Worm (Caenorhabditis elegans) whole organism, young adult: ENCODE data around the gene ran-1.
"Not testable (repeated sequence)": the region's sequence is repeated elsewhere in the genome, so short reads cannot be mapped to it uniquely, and the experiment has no call there.

Experiments
- B0336.3 ChIP-seq: fragments of 200-800 bp; sonication (Bioruptor generic); IDR thresholded peaks from 2 replicates; pipeline ENCODE4 v1.3.6; 2022; ENCODE audit warnings: missing genetic modification characterization, missing compliant biosample characterization
- C06A6.2 ChIP-seq: fragments of 200-800 bp; sonication (Bioruptor generic); conservative IDR thresholded peaks from 2 replicates; pipeline ENCODE4 v1.3.6; 2022; ENCODE audit warnings: missing genetic modification characterization, missing compliant biosample characterization
- D2030.7 ChIP-seq: fragments of 200-800 bp; sonication (Bioruptor generic); IDR thresholded peaks from 2 replicates; pipeline ENCODE4 v1.3.6; 2022; ENCODE audit warnings: missing genetic modification reagents, missing genetic modification characterization, missing compliant biosample characterization
- F37B4.10 ChIP-seq: fragments of 200-800 bp; sonication (Bioruptor generic); IDR thresholded peaks from 2 replicates; pipeline ENCODE4 v1.3.6; 2022; ENCODE audit warnings: missing genetic modification characterization, missing compliant biosample characterization
- F49E8.2 ChIP-seq: sonication (generic microtip); optimal IDR thresholded peaks from 3 replicates; lab custom pipeline; 2017; ENCODE audit warnings: missing genetic modification characterization, mild to moderate bottlenecking, missing compliant biosample characterization, antibody characterized with exemption, moderate library complexity; ENCODE audit not compliant: insufficient read depth
- F57A8.1 ChIP-seq: fragments of 200-800 bp; sonication (Bioruptor generic); optimal IDR thresholded peaks from 2 replicates; lab custom pipeline; 2018; ENCODE audit warnings: mild to moderate bottlenecking, missing genetic modification characterization, moderate library complexity, missing compliant biosample characterization
- Y53G8AR.9 ChIP-seq: fragments of 200-800 bp; sonication (Bioruptor generic); conservative IDR thresholded peaks from 2 replicates; pipeline ENCODE4 v1.3.6; 2022; ENCODE audit warnings: missing genetic modification reagents, missing genetic modification characterization, missing compliant biosample characterization
- ZK185.1 ChIP-seq: sonication (generic microtip); optimal IDR thresholded peaks from 2 replicates; lab custom pipeline; 2016; ENCODE audit warnings: mild to moderate bottlenecking, missing genetic modification characterization, missing compliant biosample characterization; ENCODE audit not compliant: poor library complexity, severe bottlenecking
- akir-1 ChIP-seq: fragments of 200-800 bp; sonication (Bioruptor generic); optimal IDR thresholded peaks from 2 replicates; lab custom pipeline; 2018; ENCODE audit warnings: mild to moderate bottlenecking, missing genetic modification characterization, moderate library complexity, missing compliant biosample characterization
- aptf-2 ChIP-seq: fragments of 200-800 bp; sonication (Bioruptor generic); conservative IDR thresholded peaks from 2 replicates; pipeline ENCODE4 v1.3.6; 2022; ENCODE audit warnings: missing genetic modification reagents, missing genetic modification characterization, missing compliant biosample characterization
- athp-1 ChIP-seq: sonication (generic microtip); optimal IDR thresholded peaks from 2 replicates; lab custom pipeline; 2017; ENCODE audit warnings: mild to moderate bottlenecking, missing genetic modification characterization, missing compliant biosample characterization
- attf-5 ChIP-seq: fragments of 200-800 bp; sonication (Bioruptor generic); optimal IDR thresholded peaks from 2 replicates; lab custom pipeline; 2018; ENCODE audit warnings: mild to moderate bottlenecking, missing genetic modification characterization, missing compliant biosample characterization
- attf-6 ChIP-seq: fragments of 200-800 bp; sonication (Bioruptor generic); IDR thresholded peaks from 2 replicates; pipeline ENCODE4 v1.3.6; 2022; ENCODE audit warnings: missing genetic modification reagents, missing genetic modification characterization, missing compliant biosample characterization
- cebp-1 ChIP-seq, 2 experiments: fragments of 200-800 bp in 1 of 2; sonication (Bioruptor generic) in 1 of 2; sonication (generic microtip) in 1 of 2; IDR thresholded peaks in 1 of 2; optimal IDR thresholded peaks in 1 of 2; 2 replicates each; pipeline versions ENCODE4 v1.3.6 to Lab custom; 2017 to 2022; ENCODE audit warnings: missing compliant biosample characterization in 2 of 2, missing genetic modification characterization in 2 of 2, mild to moderate bottlenecking in 1 of 2, missing genetic modification reagents in 1 of 2, moderate library complexity in 1 of 2
- cebp-2 ChIP-seq: fragments of 200-800 bp; sonication (Bioruptor generic); IDR thresholded peaks from 2 replicates; pipeline ENCODE4 v1.3.6; 2022; ENCODE audit warnings: missing genetic modification characterization, missing compliant biosample characterization
- ceh-100 ChIP-seq: fragments of 200-800 bp; sonication (Bioruptor generic); IDR thresholded peaks from 2 replicates; pipeline ENCODE4 v1.3.6; 2022; ENCODE audit warnings: missing genetic modification reagents, missing genetic modification characterization, missing compliant biosample characterization
- dox-1 ChIP-seq: fragments of 200-800 bp; sonication (Bioruptor generic); IDR thresholded peaks from 2 replicates; pipeline ENCODE4 v1.3.6; 2022; ENCODE audit warnings: missing genetic modification reagents, missing genetic modification characterization, missing compliant biosample characterization
- dpff-1 ChIP-seq: sonication (generic microtip); optimal IDR thresholded peaks from 2 replicates; lab custom pipeline; 2017; ENCODE audit warnings: mild to moderate bottlenecking, missing genetic modification characterization, missing compliant biosample characterization
- egrh-3 ChIP-seq: fragments of 200-800 bp; sonication (Bioruptor generic); IDR thresholded peaks from 2 replicates; pipeline ENCODE4 v1.3.6; 2022; ENCODE audit warnings: missing genetic modification reagents, missing genetic modification characterization, missing compliant biosample characterization
- fkh-3 ChIP-seq: sonication (generic microtip); optimal IDR thresholded peaks from 2 replicates; lab custom pipeline; 2016; ENCODE audit warnings: mild to moderate bottlenecking, missing genetic modification characterization, missing compliant biosample characterization
- him-1 ChIP-seq: sonication (generic microtip); optimal IDR thresholded peaks from 2 replicates; lab custom pipeline; 2016; ENCODE audit warnings: missing genotype, missing genetic modification reagents, missing genetic modification characterization, missing compliant biosample characterization
- hlh-12 ChIP-seq: sonication (generic microtip); optimal IDR thresholded peaks from 2 replicates; lab custom pipeline; 2016; ENCODE audit warnings: missing genetic modification characterization, missing compliant biosample characterization
- hlh-26 ChIP-seq: fragments of 200-800 bp; sonication (Bioruptor generic); conservative IDR thresholded peaks from 2 replicates; pipeline ENCODE4 v1.3.6; 2022; ENCODE audit warnings: missing genetic modification reagents, missing genetic modification characterization, missing compliant biosample characterization
- hmg-1.2 ChIP-seq: fragments of 200-800 bp; sonication (Bioruptor generic); IDR thresholded peaks from 2 replicates; pipeline ENCODE4 v1.3.6; 2022; ENCODE audit warnings: missing genetic modification reagents, missing genetic modification characterization, missing compliant biosample characterization
- hmg-20 ChIP-seq: fragments of 200-800 bp; sonication (Bioruptor generic); IDR thresholded peaks from 2 replicates; pipeline ENCODE4 v1.3.6; 2022; ENCODE audit warnings: missing genetic modification reagents, missing genetic modification characterization, missing compliant biosample characterization
- hrde-1 ChIP-seq: sonication (generic microtip); optimal IDR thresholded peaks from 2 replicates; lab custom pipeline; 2016; ENCODE audit warnings: missing genetic modification characterization, mild to moderate bottlenecking, missing compliant biosample characterization, moderate library complexity, missing genotype, missing genetic modification reagents, borderline replicate concordance
- hsf-1 ChIP-seq: fragments of 200-800 bp; sonication (Bioruptor generic); IDR thresholded peaks from 2 replicates; pipeline ENCODE4 v1.3.6; 2022; ENCODE audit warnings: missing genetic modification reagents, missing genetic modification characterization, missing compliant biosample characterization
- let-526 ChIP-seq: fragments of 200-800 bp; sonication (Bioruptor generic); IDR thresholded peaks from 2 replicates; pipeline ENCODE4 v1.3.6; 2022; ENCODE audit warnings: missing genetic modification reagents, missing genetic modification characterization, missing compliant biosample characterization
- lsl-1 ChIP-seq: fragments of 200-800 bp; sonication (Bioruptor generic); optimal IDR thresholded peaks from 2 replicates; lab custom pipeline; 2018; ENCODE audit warnings: mild to moderate bottlenecking, missing genetic modification characterization, moderate library complexity, missing compliant biosample characterization
- madf-10 ChIP-seq: sonication (generic microtip); optimal IDR thresholded peaks from 2 replicates; lab custom pipeline; 2016; ENCODE audit warnings: mild to moderate bottlenecking, missing genetic modification characterization, missing compliant biosample characterization
- madf-6 ChIP-seq: fragments of 200-800 bp; sonication (Bioruptor generic); IDR thresholded peaks from 2 replicates; pipeline ENCODE4 v1.3.6; 2022; ENCODE audit warnings: missing genetic modification reagents, missing genetic modification characterization, missing compliant biosample characterization
- madf-8 ChIP-seq: fragments of 200-800 bp; sonication (Bioruptor generic); conservative IDR thresholded peaks from 2 replicates; pipeline ENCODE4 v1.3.6; 2022; ENCODE audit warnings: missing genetic modification reagents, missing genetic modification characterization, missing compliant biosample characterization
- nfya-2 ChIP-seq: fragments of 200-800 bp; sonication (Bioruptor generic); IDR thresholded peaks from 2 replicates; pipeline ENCODE4 v1.3.6; 2022; ENCODE audit warnings: missing genetic modification reagents, missing genetic modification characterization, missing compliant biosample characterization
- nhr-120 ChIP-seq: fragments of 200-800 bp; sonication (Bioruptor generic); IDR thresholded peaks from 2 replicates; pipeline ENCODE4 v1.3.6; 2022; ENCODE audit warnings: missing genetic modification characterization, missing compliant biosample characterization
- nhr-27 ChIP-seq: fragments of 200-800 bp; sonication (Bioruptor generic); optimal IDR thresholded peaks from 2 replicates; lab custom pipeline; 2018; ENCODE audit warnings: mild to moderate bottlenecking, missing genetic modification characterization, moderate library complexity, missing compliant biosample characterization
- nhr-80 ChIP-seq: sonication (generic microtip); optimal IDR thresholded peaks from 2 replicates; lab custom pipeline; 2016; ENCODE audit warnings: missing genetic modification characterization, missing compliant biosample characterization
- sea-2 ChIP-seq: fragments of 200-800 bp; sonication (Bioruptor generic); IDR thresholded peaks from 2 replicates; pipeline ENCODE4 v1.3.6; 2022; ENCODE audit warnings: missing genetic modification characterization, missing compliant biosample characterization
- snpc-3.4 ChIP-seq: sonication (generic microtip); optimal IDR thresholded peaks from 2 replicates; lab custom pipeline; 2017; ENCODE audit warnings: missing genetic modification characterization, mild to moderate bottlenecking, missing compliant biosample characterization, antibody characterized with exemption, moderate library complexity, missing genotype, missing genetic modification reagents
- snpc-4 ChIP-seq, 5 experiments: fragments of 150-350 bp in 1 of 5; sonication (generic microtip) in 4 of 5; optimal IDR thresholded peaks; 2 replicates each; lab custom pipeline; 2014 to 2018; ENCODE audit warnings: missing genetic modification characterization in 5 of 5, missing biosample characterization in 3 of 5, antibody characterized with exemption in 2 of 5, mild to moderate bottlenecking in 2 of 5, missing compliant biosample characterization in 2 of 5, missing genotype in 2 of 5, moderate library complexity in 2 of 5, missing genetic modification reagents in 1 of 5
- somi-1 ChIP-seq: fragments of 200-800 bp; sonication (Bioruptor generic); optimal IDR thresholded peaks from 2 replicates; lab custom pipeline; 2018; ENCODE audit warnings: mild to moderate bottlenecking, missing genetic modification characterization, missing compliant biosample characterization
- unc-130 ChIP-seq: sonication (generic microtip); optimal IDR thresholded peaks from 2 replicates; lab custom pipeline; 2016; ENCODE audit warnings: missing genetic modification reagents, missing genetic modification characterization, missing compliant biosample characterization
- xnd-1 ChIP-seq: sonication (generic microtip); optimal IDR thresholded peaks from 2 replicates; lab custom pipeline; 2016; ENCODE audit warnings: missing genotype, missing genetic modification reagents, missing genetic modification characterization, missing compliant biosample characterization
- ztf-22 ChIP-seq: fragments of 200-800 bp; sonication (Bioruptor generic); optimal IDR thresholded peaks from 2 replicates; lab custom pipeline; 2018; ENCODE audit warnings: mild to moderate bottlenecking, missing genetic modification characterization, moderate library complexity, missing compliant biosample characterization
- ztf-3 ChIP-seq: fragments of 200-800 bp; sonication (Bioruptor generic); optimal IDR thresholded peaks from 2 replicates; lab custom pipeline; 2018; ENCODE audit warnings: mild to moderate bottlenecking, missing genetic modification characterization, missing compliant biosample characterization

Gene ran-1

ce11 chrIII:10750043-10750442 lies 2.5 kb upstream of the ran-1 start, which contains the start of gene enu-3.6:
Gene enu-3.6, plus strand, starts transcription at chrIII:10750434.
- TF ChIP-seq hsf-1 (GFP tag; lab: Robert Waterston, UW) (peak; percentile 59), cebp-1 (tag; optimal IDR thresholded peaks at IDR 0.05; lab: Kevin White, UChicago) (peak; percentile 68), madf-8 (GFP tag; lab: Robert Waterston, UW) (0 out of 2 replicates have a peak, but pooled peaks have one; percentile 24), xnd-1 (tag; lab: Kevin White, UChicago) (peak; percentile 23), ceh-100 (GFP tag; lab: Robert Waterston, UW) (peak; percentile 40; the same call in 1 of the 2 replicates), madf-6 (GFP tag; lab: Robert Waterston, UW) (peak; percentile 62; the same call in 1 of the 2 replicates), attf-6 (0 out of 2 replicates have a peak, but pooled peaks have one; percentile 38), snpc-4 (tag; optimal IDR thresholded peaks at IDR 0.05; lab: Kevin White, UChicago) (peak in 1 of 4 experiments; percentile 8), athp-1 (tag; lab: Kevin White, UChicago) (peak; percentile 62), hrde-1 (tag; lab: Kevin White, UChicago) (peak; percentile 53), unc-130 (GFP tag; lab: Kevin White, UChicago) (peak; percentile 21), F49E8.2 (peak; percentile 39), Y53G8AR.9 (GFP tag; lab: Robert Waterston, UW) (peak; percentile 28; the same call in 1 of the 2 replicates), him-1 (peak; percentile 33), cebp-2 (GFP tag; lab: Robert Waterston, UW) (0 out of 2 replicates have a peak, but pooled peaks have one; percentile 44)
- not testable (repeated sequence) for TF ChIP-seq cebp-1 (GFP tag; IDR thresholded peaks at IDR 0.05; lab: Robert Waterston, UW); snpc-4 (GFP tag; optimal IDR thresholded peaks at IDR 0.05; lab: Kevin White, UChicago)

- TF ChIP-seq fkh-3 (no peak), B0336.3 (GFP tag; lab: Robert Waterston, UW) (peak; percentile 93; the same call in 1 of the 2 replicates), nhr-27 (tag; lab: Kevin White, UChicago) (no peak), sea-2 (no peak), attf-5 (GFP tag; lab: Kevin White, UChicago) (peak; percentile 53), madf-10 (no peak), hmg-20 (no peak), hlh-12 (tag; lab: Kevin White, UChicago) (peak; percentile 50), athp-1 (tag; lab: Kevin White, UChicago) (peak; percentile 85), cebp-2 (GFP tag; lab: Robert Waterston, UW) (0 out of 2 replicates have a peak, but pooled peaks have one; percentile 49), D2030.7 (GFP tag; lab: Robert Waterston, UW) (peak; percentile 77), dpff-1 (tag; lab: Kevin White, UChicago) (peak; percentile 18), egrh-3 (0 out of 2 replicates have a peak, but pooled peaks have one; percentile 7), C06A6.2 (GFP tag; lab: Robert Waterston, UW) (no peak), F37B4.10 (0 out of 2 replicates have a peak, but pooled peaks have one; percentile 11), ztf-3 (GFP tag; lab: Kevin White, UChicago) (no peak), madf-8 (GFP tag; lab: Robert Waterston, UW) (peak; percentile 61; the same call in 1 of the 2 replicates), akir-1 (GFP tag; lab: Kevin White, UChicago) (no peak), snpc-3.4 (tag; lab: Kevin White, UChicago) (peak; percentile 91), nhr-80 (tag; lab: Kevin White, UChicago) (no peak), hlh-26 (GFP tag; lab: Robert Waterston, UW) (no peak), ZK185.1 (tag; lab: Kevin White, UChicago) (no peak), nhr-120 (no peak), F57A8.1 (GFP tag; lab: Kevin White, UChicago) (peak; percentile 63), aptf-2 (GFP tag; lab: Robert Waterston, UW) (no peak), dox-1 (GFP tag; lab: Robert Waterston, UW) (peak; percentile 38; the same call in 1 of the 2 replicates), let-526 (GFP tag; lab: Robert Waterston, UW) (no peak), somi-1 (GFP tag; lab: Kevin White, UChicago) (no peak), lsl-1 (peak; percentile 61), ztf-22 (GFP tag; lab: Kevin White, UChicago) (peak; percentile 25), hmg-1.2 (peak; percentile 39; the same call in 1 of the 2 replicates), nfya-2 (GFP tag; lab: Robert Waterston, UW) (peak; percentile 45; the same call in 1 of the 2 replicates)
Observed at ce11 chrIII:10746406-10746807, 1.1 kb downstream of the ran-1 start.
